Worm (Caenorhabditis elegans): Measurements from ENCODE around the gene T02G5.7.

- no peak for TF ChIP-seq nhr-237 (tag; optimal IDR thresholded peaks at IDR 0.05)
- TF ChIP-seq ama-1 (optimal IDR thresholded peaks at IDR 0.05), result no peak
- no peak for TF ChIP-seq aly-2 (tag; optimal IDR thresholded peaks at IDR 0.05)
- no peak for TF ChIP-seq Y55F3AM.14 (GFP tag; optimal IDR thresholded peaks at IDR 0.05)
- no peak for TF ChIP-seq R02D3.7 (tag; optimal IDR thresholded peaks at IDR 0.05)
- no peak for TF ChIP-seq fos-1 (tag; optimal IDR thresholded peaks at IDR 0.05)
- no peak for TF ChIP-seq nhr-11 (tag; optimal IDR thresholded peaks at IDR 0.05)
- TF ChIP-seq skn-1 (tag; optimal IDR thresholded peaks at IDR 0.05), result no peak
- no peak for TF ChIP-seq gmeb-1 (tag; optimal IDR thresholded peaks at IDR 0.05)
- no peak for TF ChIP-seq ztf-11 (tag; optimal IDR thresholded peaks at IDR 0.05)
- no peak for TF ChIP-seq alr-1 (tag; optimal IDR thresholded peaks at IDR 0.05)
- no peak for TF ChIP-seq zag-1 (tag; optimal IDR thresholded peaks at IDR 0.05)
- TF ChIP-seq nhr-77 (tag; optimal IDR thresholded peaks at IDR 0.05), result no peak
These were observed 46.4 kb downstream of the T02G5.7 start, which contains the start of gene F10E7.2 for ce11 chrII:7121762-7122292.
